Fruit fly (Drosophila melanogaster) whole organism, embryonic: ENCODE results near the gene CG46310.

ENCODE experiments used
- Ada2b ChIP-seq: fragments of 200-800 bp; sonication (Bioruptor generic); IDR thresholded peaks from 2 replicates; pipeline ENCODE4 v1.3.6; 2022; ENCODE audit warnings: missing biosample characterization, missing genetic modification characterization
- Awh ChIP-seq: fragments of 200-800 bp; sonication (Bioruptor generic); IDR thresholded peaks from 2 replicates; pipeline ENCODE4, ENCODE4 v1.3.6; 2022; ENCODE audit warnings: missing biosample characterization, missing genetic modification characterization
- CG10267 ChIP-seq: fragments of 200-800 bp; sonication (Bioruptor generic); optimal IDR thresholded peaks from 2 replicates; lab custom pipeline; 2018; ENCODE audit warnings: missing biosample characterization, mild to moderate bottlenecking, missing genetic modification characterization, moderate library complexity
- CG10366 ChIP-seq: fragments of 200-800 bp; sonication (Bioruptor generic); IDR thresholded peaks from 2 replicates; pipeline ENCODE4 v1.3.6; 2022; ENCODE audit warnings: missing biosample characterization, missing genetic modification characterization
- CG10979 ChIP-seq: fragments of 200-800 bp; sonication (Bioruptor generic); optimal IDR thresholded peaks from 2 replicates; lab custom pipeline; 2018; ENCODE audit warnings: missing biosample characterization, mild to moderate bottlenecking, missing genetic modification characterization, moderate library complexity
- CG12071 ChIP-seq: fragments of 200-800 bp; sonication (Bioruptor generic); optimal IDR thresholded peaks from 3 replicates; lab custom pipeline; 2018; ENCODE audit warnings: missing biosample characterization, mild to moderate bottlenecking, missing genetic modification characterization
- CG13287 ChIP-seq: fragments of 200-800 bp; sonication (Bioruptor generic); IDR thresholded peaks from 2 replicates; pipeline ENCODE4 v1.3.6; 2022; ENCODE audit warnings: missing biosample characterization, missing genetic modification characterization; ENCODE audit not compliant: partially characterized antibody
- CG14050 ChIP-seq: fragments of 200-800 bp; sonication (Bioruptor generic); IDR thresholded peaks from 3 replicates; pipeline ENCODE4 v1.3.6; 2022; ENCODE audit warnings: missing biosample characterization, missing genetic modification characterization
- CG14441 ChIP-seq: fragments of 200-800 bp; sonication (Bioruptor generic); IDR thresholded peaks from 2 replicates; pipeline ENCODE4 v1.3.6; 2022; ENCODE audit warnings: missing biosample characterization, missing genetic modification characterization
- CG16813 ChIP-seq: fragments of 200-800 bp; sonication (Bioruptor generic); IDR thresholded peaks from 3 replicates; pipeline ENCODE4 v1.3.6; 2022; ENCODE audit warnings: missing biosample characterization, missing genetic modification characterization; ENCODE audit not compliant: partially characterized antibody
- CG17612 ChIP-seq: fragments of 200-800 bp; sonication (Bioruptor generic); IDR thresholded peaks from 2 replicates; pipeline ENCODE4 v1.3.6; 2022; ENCODE audit warnings: missing biosample characterization, missing genetic modification characterization
- CG3163 ChIP-seq: fragments of 200-800 bp; sonication (Bioruptor generic); optimal IDR thresholded peaks from 3 replicates; lab custom pipeline; 2016; ENCODE audit warnings: missing biosample characterization, missing genetic modification characterization
- CG32767 ChIP-seq: fragments of 200-800 bp; sonication (Bioruptor generic); IDR thresholded peaks from 2 replicates; pipeline ENCODE4 v1.3.6; 2022; ENCODE audit warnings: missing biosample characterization, missing genetic modification characterization
- CG4360 ChIP-seq: fragments of 200-800 bp; sonication (Bioruptor generic); IDR thresholded peaks from 2 replicates; pipeline ENCODE4 v1.3.6; 2022; ENCODE audit warnings: missing biosample characterization, missing genetic modification characterization
- CG7839 ChIP-seq: fragments of 200-800 bp; sonication (Bioruptor generic); optimal IDR thresholded peaks from 3 replicates; lab custom pipeline; 2018; ENCODE audit warnings: missing biosample characterization, mild to moderate bottlenecking, missing genetic modification characterization, moderate library complexity
- CG8944 ChIP-seq: fragments of 200-800 bp; sonication (Bioruptor generic); optimal IDR thresholded peaks from 3 replicates; lab custom pipeline; 2016; ENCODE audit warnings: missing biosample characterization, missing genetic modification characterization
- CG9215 ChIP-seq: fragments of 200-800 bp; sonication (Bioruptor generic); IDR thresholded peaks from 2 replicates; pipeline ENCODE4 v1.3.6; 2022; ENCODE audit warnings: missing biosample characterization, missing genetic modification characterization
- CoRest ChIP-seq: fragments of 200-800 bp; sonication (Bioruptor generic); optimal IDR thresholded peaks from 3 replicates; lab custom pipeline; 2018; ENCODE audit warnings: missing biosample characterization, mild to moderate bottlenecking, missing genetic modification characterization, moderate library complexity
- E2f1 ChIP-seq: fragments of 200-800 bp; sonication (Bioruptor generic); IDR thresholded peaks from 2 replicates; pipeline ENCODE4 v1.3.6; 2022; ENCODE audit warnings: missing biosample characterization, missing genetic modification characterization
- Gsc ChIP-seq: fragments of 200-800 bp; sonication (Bioruptor generic); IDR thresholded peaks from 2 replicates; pipeline ENCODE4 v1.3.6; 2022; ENCODE audit warnings: missing biosample characterization, missing genetic modification characterization
- Gug ChIP-seq: fragments of 200-800 bp; sonication (Bioruptor generic); IDR thresholded peaks from 4 replicates; pipeline ENCODE4 v1.3.6; 2022; ENCODE audit warnings: missing biosample characterization, missing genetic modification characterization
- Hand ChIP-seq: fragments of 200-800 bp; sonication (Bioruptor generic); optimal IDR thresholded peaks from 2 replicates; lab custom pipeline; 2017; ENCODE audit warnings: mild to moderate bottlenecking, missing biosample characterization, missing genetic modification reagents, missing genetic modification characterization
- MTF-1 ChIP-seq: fragments of 200-800 bp; sonication (Bioruptor generic); optimal IDR thresholded peaks from 2 replicates; lab custom pipeline; 2018; ENCODE audit warnings: missing biosample characterization, mild to moderate bottlenecking, missing genetic modification characterization, borderline replicate concordance
- Nf-YC ChIP-seq: fragments of 200-800 bp; optimal IDR thresholded peaks from 3 replicates; lab custom pipeline; 2019; ENCODE audit warnings: missing biosample characterization, mild to moderate bottlenecking, missing genetic modification characterization, moderate library complexity
- NfI ChIP-seq: fragments of 200-800 bp; sonication (Bioruptor generic); optimal IDR thresholded peaks from 3 replicates; lab custom pipeline; 2018; ENCODE audit warnings: missing biosample characterization, mild to moderate bottlenecking, missing genetic modification characterization, moderate library complexity
- Oaz ChIP-seq: fragments of 200-800 bp; sonication (Bioruptor generic); IDR thresholded peaks from 2 replicates; pipeline ENCODE4 v1.3.6; 2022; ENCODE audit warnings: missing biosample characterization, missing genetic modification characterization
- Oli ChIP-seq: fragments of 200-800 bp; sonication (Bioruptor generic); optimal IDR thresholded peaks from 2 replicates; lab custom pipeline; 2018; ENCODE audit warnings: missing biosample characterization, mild to moderate bottlenecking, missing genetic modification characterization, moderate library complexity
- Optix ChIP-seq: fragments of 200-800 bp; sonication (Bioruptor generic); IDR thresholded peaks from 3 replicates; pipeline ENCODE4 v1.3.6; 2022; ENCODE audit warnings: missing biosample characterization, missing genetic modification characterization
- Sry-δ ChIP-seq: fragments of 200-800 bp; sonication (Bioruptor generic); optimal IDR thresholded peaks from 2 replicates; lab custom pipeline; 2016; ENCODE audit warnings: missing biosample characterization, missing genetic modification characterization
- Ssrp ChIP-seq: fragments of 200-800 bp; sonication (Bioruptor generic); optimal IDR thresholded peaks from 2 replicates; lab custom pipeline; 2018; ENCODE audit warnings: missing biosample characterization, mild to moderate bottlenecking, missing genetic modification characterization, moderate library complexity
- Tbp ChIP-seq: fragments of >200 bp; optimal IDR thresholded peaks from 2 replicates; lab custom pipeline; 2018; ENCODE audit warnings: missing biosample characterization, missing genetic modification characterization
- al ChIP-seq: fragments of 200-800 bp; sonication (Bioruptor generic); IDR thresholded peaks from 2 replicates; pipeline ENCODE4 v1.3.6; 2022; ENCODE audit warnings: missing biosample characterization, missing genetic modification characterization
- ap ChIP-seq: fragments of 200-800 bp; sonication (Bioruptor generic); IDR thresholded peaks from 2 replicates; pipeline ENCODE4 v1.3.6; 2022; ENCODE audit warnings: missing biosample characterization, missing genetic modification characterization
- ase ChIP-seq: fragments of 200-800 bp; sonication (Bioruptor generic); IDR thresholded peaks from 3 replicates; pipeline ENCODE4 v1.3.6; 2022; ENCODE audit warnings: missing biosample characterization, missing genetic modification characterization
- bowl ChIP-seq: fragments of 200-800 bp; sonication (Bioruptor generic); IDR thresholded peaks from 2 replicates; pipeline ENCODE4 v1.3.6; 2022; ENCODE audit warnings: missing biosample characterization, missing genetic modification characterization
- cas ChIP-seq: fragments of 200-800 bp; sonication (Bioruptor generic); IDR thresholded peaks from 2 replicates; pipeline ENCODE4 v1.3.6; 2022; ENCODE audit warnings: missing biosample characterization, missing genetic modification characterization
- exex ChIP-seq: fragments of 200-800 bp; sonication (Bioruptor generic); optimal IDR thresholded peaks from 4 replicates; lab custom pipeline; 2018; ENCODE audit warnings: missing biosample characterization, mild to moderate bottlenecking, missing genetic modification characterization, moderate library complexity
- fru ChIP-seq: fragments of >200 bp; optimal IDR thresholded peaks from 2 replicates; lab custom pipeline; 2017
- fu2 ChIP-seq: fragments of 200-800 bp; sonication (Bioruptor generic); optimal IDR thresholded peaks from 2 replicates; lab custom pipeline; 2016; ENCODE audit warnings: missing biosample characterization, missing genetic modification characterization
- jigr1 ChIP-seq: fragments of 200-800 bp; sonication (Bioruptor generic); IDR thresholded peaks from 3 replicates; pipeline ENCODE4 v1.3.6; 2022; ENCODE audit warnings: missing biosample characterization, missing genetic modification characterization
- lola ChIP-seq, 3 experiments: fragments of >200 bp in 2 of 3; fragments of 200-800 bp in 1 of 3; sonication (Bioruptor generic) in 1 of 3; optimal IDR thresholded peaks; 2 replicates each; lab custom pipeline; 2017 to 2019; ENCODE audit warnings: missing biosample characterization in 3 of 3, missing genetic modification characterization in 3 of 3, mild to moderate bottlenecking in 1 of 3, moderate library complexity in 1 of 3
- nau ChIP-seq: fragments of 200-800 bp; sonication (Bioruptor generic); optimal IDR thresholded peaks from 3 replicates; lab custom pipeline; 2017; ENCODE audit warnings: missing biosample characterization, mild to moderate bottlenecking, missing genetic modification characterization, missing genetic modification reagents
- pho ChIP-seq: fragments of 200-800 bp; sonication (Bioruptor generic); optimal IDR thresholded peaks from 2 replicates; lab custom pipeline; 2016; ENCODE audit warnings: missing biosample characterization, missing genetic modification characterization
- ro ChIP-seq: fragments of 200-800 bp; sonication (Bioruptor generic); IDR thresholded peaks from 2 replicates; pipeline ENCODE4 v1.3.6; 2022; ENCODE audit warnings: missing biosample characterization, missing genetic modification characterization
- sqz ChIP-seq: fragments of 200-800 bp; sonication (Bioruptor generic); optimal IDR thresholded peaks from 3 replicates; lab custom pipeline; 2018; ENCODE audit warnings: missing biosample characterization, mild to moderate bottlenecking, missing genetic modification characterization
- sug ChIP-seq: fragments of 200-800 bp; optimal IDR thresholded peaks from 2 replicates; lab custom pipeline; 2019; ENCODE audit warnings: missing biosample characterization, mild to moderate bottlenecking, missing genetic modification characterization, moderate library complexity
- toy ChIP-seq: fragments of 200-800 bp; sonication (Bioruptor generic); IDR thresholded peaks from 2 replicates; pipeline ENCODE4 v1.3.6; 2022; ENCODE audit warnings: missing biosample characterization, missing genetic modification characterization
- twi ChIP-seq: fragments of 200-800 bp; optimal IDR thresholded peaks from 2 replicates; lab custom pipeline; 2019; ENCODE audit warnings: missing biosample characterization, mild to moderate bottlenecking, missing genetic modification characterization, moderate library complexity
- unpg ChIP-seq: fragments of 200-800 bp; sonication (Bioruptor generic); optimal IDR thresholded peaks from 3 replicates; lab custom pipeline; 2018; ENCODE audit warnings: missing biosample characterization, mild to moderate bottlenecking, missing genetic modification characterization, moderate library complexity
- vfl ChIP-seq: fragments of 200-800 bp; sonication (Bioruptor generic); optimal IDR thresholded peaks from 2 replicates; lab custom pipeline; 2016; ENCODE audit warnings: missing biosample characterization, missing genetic modification characterization
- yki ChIP-seq: fragments of >200 bp; optimal IDR thresholded peaks from 3 replicates; lab custom pipeline; 2018
- zfh1 ChIP-seq: fragments of 200-800 bp; sonication (Bioruptor generic); IDR thresholded peaks from 3 replicates; pipeline ENCODE4 v1.3.6; 2022; ENCODE audit warnings: missing biosample characterization, missing genetic modification characterization

CG46310 gene

DNA sequence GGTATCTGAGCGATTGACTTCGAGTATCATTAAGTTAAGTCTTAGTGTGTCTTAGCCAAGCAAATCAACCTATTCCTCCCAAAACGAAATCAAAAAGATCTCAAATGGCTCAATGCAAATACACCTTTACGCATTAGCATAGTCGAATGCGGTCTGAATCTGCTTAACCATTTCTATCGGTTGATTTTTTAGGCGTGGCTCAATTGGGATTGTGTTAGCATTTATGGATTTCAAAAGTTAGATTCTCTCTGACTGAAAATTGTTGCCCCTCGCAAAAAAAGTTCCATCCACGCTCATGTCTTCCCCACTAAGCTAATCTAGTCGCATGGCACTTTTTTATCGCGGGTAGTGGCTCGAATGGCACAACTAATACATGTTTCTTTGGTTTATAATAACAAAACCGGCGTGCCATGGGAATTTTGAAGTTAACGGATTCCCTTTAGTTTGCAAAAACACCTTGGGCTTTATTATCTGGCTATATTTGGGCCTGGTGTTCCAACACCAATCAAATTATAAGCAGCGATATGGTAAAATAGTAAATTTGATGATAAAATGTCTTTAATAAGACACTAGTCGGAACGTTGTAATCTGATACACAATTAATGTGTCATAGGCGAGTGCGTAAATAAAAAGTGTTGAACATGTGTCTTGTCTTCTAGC is 55.1 kb downstream of the CG46310 start (continued):
- TF ChIP-seq Sry-δ (GFP tag; lab: Kevin White, UChicago), result no peak
- TF ChIP-seq Gug (GFP tag; lab: Robert Waterston, UW), result peak; percentile 39; the same call in 1 of the 4 replicates
- TF ChIP-seq al (GFP tag; lab: Robert Waterston, UW), result peak; percentile 24; the same call in 1 of the 2 replicates
- TF ChIP-seq Ssrp, result no peak
- TF ChIP-seq Tbp (GFP tag; lab: Kevin White, UChicago), result no peak
- TF ChIP-seq CG14441, result 0 out of 2 replicates have a peak, but pooled peaks have one; percentile 7
- TF ChIP-seq E2f1 (GFP tag; lab: Robert Waterston, UW), result no peak
- no peak for TF ChIP-seq ase (GFP tag; lab: Robert Waterston, UW)
- TF ChIP-seq CG10366, result no peak
- no peak for TF ChIP-seq CG14050 (GFP tag; lab: Robert Waterston, UW)
- TF ChIP-seq CG16813 (GFP tag; lab: Robert Waterston, UW), result no peak
- no peak for TF ChIP-seq ap
- no peak for TF ChIP-seq cas (GFP tag; lab: Robert Waterston, UW)
- TF ChIP-seq Oaz (GFP tag; lab: Robert Waterston, UW), result no peak
- TF ChIP-seq sug (tag; lab: Kevin White, UChicago), result peak; percentile 72
- no peak for TF ChIP-seq CG12071 (GFP tag; lab: Kevin White, UChicago)
- no peak for TF ChIP-seq NfI
- TF ChIP-seq jigr1 (GFP tag; lab: Robert Waterston, UW), result no peak
- TF ChIP-seq unpg (GFP tag; lab: Kevin White, UChicago), result no peak
- no peak for TF ChIP-seq zfh1 (GFP tag; lab: Robert Waterston, UW)
- TF ChIP-seq pho, result peak; percentile 51
- TF ChIP-seq yki, result no peak
- no peak for TF ChIP-seq Awh (GFP tag; lab: Robert Waterston, UW)
- no peak for TF ChIP-seq CG7839
- TF ChIP-seq Hand (GFP tag; lab: Kevin White, UChicago), result peak; percentile 23
- peak; percentile 30 for TF ChIP-seq vfl (GFP tag; lab: Kevin White, UChicago)
- TF ChIP-seq fru (lab: Kevin White, UChicago), result no peak
- TF ChIP-seq twi (tag; lab: Kevin White, UChicago), result no peak
- TF ChIP-seq CG10979 (tag; lab: Kevin White, UChicago), result no peak
- TF ChIP-seq MTF-1 (GFP tag; lab: Kevin White, UChicago), result no peak
- peak; percentile 62 for TF ChIP-seq CG3163
- peak; percentile 96 for TF ChIP-seq exex (tag; lab: Kevin White, UChicago)
- TF ChIP-seq CG13287 (GFP tag; lab: Robert Waterston, UW), result no peak
- TF ChIP-seq CG32767 (GFP tag; lab: Robert Waterston, UW), result no peak
- no peak for TF ChIP-seq Gsc
- TF ChIP-seq sqz (GFP tag; lab: Kevin White, UChicago), result no peak
- no peak for TF ChIP-seq CG17612 (GFP tag; lab: Robert Waterston, UW)
- peak; percentile 10 for TF ChIP-seq CoRest (tag; lab: Kevin White, UChicago)
- peak; percentile 27 for TF ChIP-seq fu2
- no peak for TF ChIP-seq ro (GFP tag; lab: Robert Waterston, UW)
- no peak for TF ChIP-seq Oli (tag; lab: Kevin White, UChicago)
- no peak for TF ChIP-seq nau (GFP tag; lab: Kevin White, UChicago)
- TF ChIP-seq CG10267 (tag; lab: Kevin White, UChicago), result no peak
- TF ChIP-seq CG9215 (GFP tag; lab: Robert Waterston, UW), result 0 out of 2 replicates have a peak, but pooled peaks have one; percentile 39
- no peak for TF ChIP-seq toy (GFP tag; lab: Robert Waterston, UW)
- no peak for TF ChIP-seq Ada2b (GFP tag; lab: Robert Waterston, UW)
- no peak for TF ChIP-seq CG8944
- TF ChIP-seq bowl (GFP tag; lab: Robert Waterston, UW), result no peak
- no peak for TF ChIP-seq CG4360 (GFP tag; lab: Robert Waterston, UW)
- TF ChIP-seq Optix (GFP tag; lab: Robert Waterston, UW), result no peak
- TF ChIP-seq Nf-YC (tag; lab: Kevin White, UChicago), result no peak
- no peak for TF ChIP-seq lola (GFP tag; optimal IDR thresholded peaks at IDR 0.05; lab: Kevin White, UChicago)
